Worm (Caenorhabditis elegans): ENCODE data around the gene K05G3.1.

- TF ChIP-seq flt-1 (GFP tag; IDR thresholded peaks at IDR 0.05) (no peak), cog-1 (tag; optimal IDR thresholded peaks at IDR 0.05) (no peak), tab-1 (GFP tag; IDR thresholded peaks at IDR 0.05) (no peak)
Observed at ce11 chrX:16529937-16530336, 28.8 kb downstream of the K05G3.1 start.
